Worm (Caenorhabditis elegans): Measurements from ENCODE around the gene dur-1.

Gene dur-1

DNA sequence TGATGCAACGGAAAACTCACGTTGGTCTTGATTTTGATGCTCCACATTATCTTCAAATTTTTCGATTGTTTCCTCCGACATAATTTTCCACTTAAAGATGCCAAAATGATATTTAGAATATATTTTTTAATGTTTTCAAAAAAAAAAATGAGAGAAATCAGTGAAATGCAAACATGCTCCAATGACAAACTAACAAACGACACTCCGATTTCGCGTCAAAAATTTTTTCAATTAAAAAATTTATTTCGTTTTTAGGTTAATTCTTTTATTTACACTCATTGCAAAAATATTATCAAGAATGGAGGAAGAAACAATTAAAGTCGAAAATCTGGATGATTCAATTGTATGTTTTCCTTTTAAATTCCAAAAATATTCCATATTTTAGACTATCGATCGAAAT is 4.0 kb upstream of the dur-1 start, which contains the start of the genes trmt-10A and F25H8.2 (continued):
- TF ChIP-seq nhr-47 (tag; optimal IDR thresholded peaks at IDR 0.05) (peak; percentile 30), fkh-8 (tag; optimal IDR thresholded peaks at IDR 0.05) (no peak), skn-1 (tag; optimal IDR thresholded peaks at IDR 0.05) (peak; percentile 77), mdl-1 (tag; optimal IDR thresholded peaks at IDR 0.05) (no peak), lin-14 (GFP tag; optimal IDR thresholded peaks at IDR 0.05) (peak; percentile 58), fos-1 (tag; optimal IDR thresholded peaks at IDR 0.05) (no peak), nhr-76 (tag; optimal IDR thresholded peaks at IDR 0.05) (no peak), nhr-12 (tag; optimal IDR thresholded peaks at IDR 0.05) (no peak), dpl-1 (GFP tag; optimal IDR thresholded peaks at IDR 0.05) (peak; percentile 49 to 75 (median 52)), nhr-20 (tag; optimal IDR thresholded peaks at IDR 0.05) (no peak), egl-27 (tag; optimal IDR thresholded peaks at IDR 0.05) (no peak), tbx-2 (tag; optimal IDR thresholded peaks at IDR 0.05) (no peak), mep-1 (tag; optimal IDR thresholded peaks at IDR 0.05) (peak; percentile 77), snpc-4 (tag; optimal IDR thresholded peaks at IDR 0.05) (no peak), mef-2 (tag; optimal IDR thresholded peaks at IDR 0.05) (no peak), lin-15B (tag; optimal IDR thresholded peaks at IDR 0.05) (peak; percentile 78), ceh-82 (tag; optimal IDR thresholded peaks at IDR 0.05) (no peak), ces-1 (GFP tag; optimal IDR thresholded peaks at IDR 0.05) (no peak), ets-5 (GFP tag; IDR thresholded peaks at IDR 0.05) (no peak), dsc-1 (tag; optimal IDR thresholded peaks at IDR 0.05) (no peak), ceh-90 (tag; optimal IDR thresholded peaks at IDR 0.05) (no peak), zag-1 (tag; optimal IDR thresholded peaks at IDR 0.05) (no peak), pqm-1 (tag; optimal IDR thresholded peaks at IDR 0.05) (no peak), sup-37 (GFP tag; optimal IDR thresholded peaks at IDR 0.05) (no peak), lin-39 (tag; optimal IDR thresholded peaks at IDR 0.05) (no peak), snu-23 (GFP tag; optimal IDR thresholded peaks at IDR 0.05) (peak; percentile 38), lir-3 (tag; optimal IDR thresholded peaks at IDR 0.05; ENCODE audit: poor library complexity) (no peak), lin-13 (GFP tag; optimal IDR thresholded peaks at IDR 0.05) (no peak), efl-3 (GFP tag; optimal IDR thresholded peaks at IDR 0.05) (no peak), rnt-1 (tag; optimal IDR thresholded peaks at IDR 0.05) (no peak), ceh-8 (GFP tag; optimal IDR thresholded peaks at IDR 0.05) (no peak), pag-3 (tag; optimal IDR thresholded peaks at IDR 0.05; ENCODE audit: borderline replicate concordance, insufficient read depth) (no peak), grh-1 (GFP tag; IDR thresholded peaks at IDR 0.05) (no peak)

DNA sequence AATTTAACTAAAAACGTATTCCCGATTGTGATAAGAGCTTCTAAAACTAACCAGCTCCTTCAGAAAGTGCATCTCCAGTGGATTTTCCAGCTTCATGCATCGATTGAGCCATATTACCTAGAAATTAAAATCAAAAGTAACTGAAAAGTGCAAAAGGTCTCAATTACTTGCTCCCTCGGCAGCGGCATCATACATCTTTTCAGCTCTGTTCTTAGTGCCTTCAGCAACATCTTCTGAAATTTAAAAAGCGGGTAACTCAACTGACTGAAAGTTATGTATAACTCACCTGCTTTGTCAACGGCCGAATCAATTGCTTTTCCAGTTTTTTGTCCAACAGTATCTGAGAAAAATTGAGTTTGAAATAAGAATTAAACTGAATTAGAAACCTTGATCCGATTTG is 3.6 kb downstream of the dur-1 start:
- no peak for TF ChIP-seq fkh-10 (GFP tag; optimal IDR thresholded peaks at IDR 0.05)

DNA sequence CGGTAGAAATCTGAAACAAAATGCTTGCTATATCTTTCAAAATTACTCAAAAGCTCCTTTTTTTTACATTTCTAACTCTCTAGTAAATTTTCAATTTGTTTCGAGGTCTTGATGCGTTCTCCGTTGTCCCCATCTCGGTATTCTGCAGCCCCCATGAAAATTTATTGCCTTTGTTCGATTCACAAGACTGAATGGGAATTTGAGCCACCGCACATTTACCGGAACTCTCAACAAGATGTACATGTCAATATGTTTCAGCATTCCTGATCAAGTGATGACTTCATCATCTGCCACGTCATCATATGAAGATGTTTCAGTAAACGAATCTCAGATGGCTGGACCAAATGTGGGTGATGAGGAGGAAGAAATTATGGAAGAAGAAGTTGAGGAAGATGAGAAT is 7.6 kb downstream of the dur-1 start:
- TF ChIP-seq lin-35 (GFP tag; optimal IDR thresholded peaks at IDR 0.05), result no peak
- TF ChIP-seq nhr-11 (tag; optimal IDR thresholded peaks at IDR 0.05), result no peak
- TF ChIP-seq irx-1 (tag; optimal IDR thresholded peaks at IDR 0.05), result no peak
- no peak for TF ChIP-seq pqm-1 (tag; optimal IDR thresholded peaks at IDR 0.05)
- TF ChIP-seq lin-39 (tag; optimal IDR thresholded peaks at IDR 0.05), result no peak
- TF ChIP-seq tlp-1 (tag; optimal IDR thresholded peaks at IDR 0.05), result no peak
- TF ChIP-seq ceh-90 (tag; optimal IDR thresholded peaks at IDR 0.05), result no peak
- TF ChIP-seq nhr-84 (tag; optimal IDR thresholded peaks at IDR 0.05), result no peak
- TF ChIP-seq ceh-82 (tag; optimal IDR thresholded peaks at IDR 0.05), result no peak

DNA sequence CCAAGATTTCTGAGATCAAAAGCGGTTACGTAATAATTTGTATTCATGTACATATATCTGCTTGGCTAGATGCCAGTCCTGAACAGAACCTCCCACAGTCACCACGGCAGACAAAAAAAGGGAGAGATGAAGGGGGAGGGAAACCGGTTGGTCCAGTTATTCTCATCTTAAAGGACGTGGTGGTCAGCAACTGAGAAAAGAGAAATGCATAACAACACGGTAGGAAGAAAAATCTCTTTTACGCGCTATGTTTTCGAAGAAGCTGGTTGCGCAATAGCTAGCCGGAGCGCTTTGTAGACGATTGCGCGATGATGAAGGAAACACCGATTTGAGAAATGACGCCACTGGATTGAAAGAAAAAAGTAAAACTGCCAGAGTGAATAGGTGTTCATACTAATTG is 10.0 kb downstream of the dur-1 start:
- no peak for TF ChIP-seq unc-98 (GFP tag; IDR thresholded peaks at IDR 0.05)
- no peak for TF ChIP-seq nhr-47 (tag; optimal IDR thresholded peaks at IDR 0.05)
- peak; percentile 62 for TF ChIP-seq blmp-1 (tag; optimal IDR thresholded peaks at IDR 0.05)
- TF ChIP-seq fos-1 (tag; optimal IDR thresholded peaks at IDR 0.05), result no peak
- TF ChIP-seq grh-1 (GFP tag; IDR thresholded peaks at IDR 0.05), result no peak
- TF ChIP-seq ztf-4 (tag; optimal IDR thresholded peaks at IDR 0.05), result peak; percentile 47
- no peak for TF ChIP-seq hlh-4 (tag; optimal IDR thresholded peaks at IDR 0.05)
- no peak for TF ChIP-seq unc-30 (tag; optimal IDR thresholded peaks at IDR 0.05)
- TF ChIP-seq zip-4 (GFP tag; optimal IDR thresholded peaks at IDR 0.05), result no peak
- TF ChIP-seq ets-5 (GFP tag; IDR thresholded peaks at IDR 0.05), result no peak
- TF ChIP-seq xbp-1 (tag; optimal IDR thresholded peaks at IDR 0.05), result no peak
- no peak for TF ChIP-seq lir-3 (tag; optimal IDR thresholded peaks at IDR 0.05; ENCODE audit: poor library complexity)
- TF ChIP-seq ceh-82 (tag; optimal IDR thresholded peaks at IDR 0.05), result no peak

Measured in whole organism, L1 larva.